Fruit fly (Drosophila melanogaster) whole organism, pupa: ENCODE measurements around the gene pall.
A peak's percentile ranks its signal among the peaks of the same experiment; 100 is the strongest.

Experiments
- CG10348 ChIP-seq: fragments of 200-800 bp; sonication (Bioruptor generic); IDR thresholded peaks from 2 replicates; pipeline ENCODE4 v1.3.6; 2022; ENCODE audit warnings: missing biosample characterization, missing genetic modification characterization
- CG12605 ChIP-seq: fragments of 200-800 bp; sonication (Bioruptor generic); IDR thresholded peaks from 2 replicates; pipeline ENCODE4 v1.3.6; 2022; ENCODE audit warnings: missing biosample characterization, missing genetic modification characterization
- CG13204 ChIP-seq: fragments of 200-800 bp; sonication (Bioruptor generic); optimal IDR thresholded peaks from 2 replicates; lab custom pipeline; 2018; ENCODE audit warnings: missing biosample characterization, mild to moderate bottlenecking, missing genetic modification characterization, moderate library complexity
- CG14655 ChIP-seq: fragments of 200-800 bp; sonication (Bioruptor generic); optimal IDR thresholded peaks from 3 replicates; lab custom pipeline; 2017; ENCODE audit warnings: mild to moderate bottlenecking, missing biosample characterization, missing genetic modification reagents, missing genetic modification characterization
- CG15710 ChIP-seq: fragments of 200-800 bp; sonication (Bioruptor generic); optimal IDR thresholded peaks from 2 replicates; lab custom pipeline; 2018; ENCODE audit warnings: missing biosample characterization, mild to moderate bottlenecking, missing genetic modification characterization, moderate library complexity
- CG17806 ChIP-seq: fragments of 200-800 bp; sonication (Bioruptor generic); optimal IDR thresholded peaks from 2 replicates; lab custom pipeline; 2018; ENCODE audit warnings: missing biosample characterization, mild to moderate bottlenecking, missing genetic modification characterization, moderate library complexity
- CG32121 ChIP-seq: fragments of 200-800 bp; sonication (Bioruptor generic); IDR thresholded peaks from 2 replicates; pipeline ENCODE4 v1.3.6; 2022; ENCODE audit warnings: missing biosample characterization, missing genetic modification characterization
- CG34367 ChIP-seq: fragments of 200-800 bp; sonication (Bioruptor generic); optimal IDR thresholded peaks from 2 replicates; lab custom pipeline; 2018; ENCODE audit warnings: missing biosample characterization, mild to moderate bottlenecking, missing genetic modification characterization
- CG4496 ChIP-seq: fragments of 200-800 bp; sonication (Bioruptor generic); IDR thresholded peaks from 3 replicates; pipeline ENCODE4 v1.3.6; 2022; ENCODE audit warnings: missing biosample characterization, missing genetic modification characterization
- CG8159 ChIP-seq: fragments of 200-800 bp; sonication (Bioruptor generic); optimal IDR thresholded peaks from 3 replicates; lab custom pipeline; 2018; ENCODE audit warnings: missing biosample characterization, mild to moderate bottlenecking, missing genetic modification characterization, moderate library complexity
- CG8301 ChIP-seq: fragments of 200-800 bp; sonication (Bioruptor generic); optimal IDR thresholded peaks from 2 replicates; lab custom pipeline; 2018; ENCODE audit warnings: missing biosample characterization, mild to moderate bottlenecking, missing genetic modification characterization
- CG9948 ChIP-seq: fragments of 200-800 bp; sonication (Bioruptor generic); optimal IDR thresholded peaks from 2 replicates; lab custom pipeline; 2018; ENCODE audit warnings: missing biosample characterization, mild to moderate bottlenecking, missing genetic modification characterization, moderate library complexity
- D1 ChIP-seq: fragments of 200-800 bp; sonication (Bioruptor generic); optimal IDR thresholded peaks from 2 replicates; lab custom pipeline; 2018; ENCODE audit warnings: missing biosample characterization, mild to moderate bottlenecking, missing genetic modification characterization, moderate library complexity
- EcR ChIP-seq: fragments of 200-800 bp; sonication (Bioruptor generic); optimal IDR thresholded peaks from 3 replicates; lab custom pipeline; 2019; ENCODE audit warnings: missing biosample characterization, missing genetic modification characterization, mild to moderate bottlenecking, moderate library complexity, missing genetic modification reagents
- Ets98B ChIP-seq: fragments of 200-800 bp; sonication (Bioruptor generic); IDR thresholded peaks from 2 replicates; pipeline ENCODE4 v1.3.6; 2022; ENCODE audit warnings: missing biosample characterization, missing genetic modification characterization
- Pif1A ChIP-seq: fragments of 200-800 bp; sonication (Bioruptor generic); optimal IDR thresholded peaks from 3 replicates; lab custom pipeline; 2016; ENCODE audit warnings: missing biosample characterization, missing genetic modification characterization
- Pif1B ChIP-seq: fragments of 200-800 bp; sonication (Bioruptor generic); optimal IDR thresholded peaks from 3 replicates; lab custom pipeline; 2016; ENCODE audit warnings: missing biosample characterization, missing genetic modification characterization
- Snoo ChIP-seq: fragments of 200-800 bp; sonication (Bioruptor generic); optimal IDR thresholded peaks from 3 replicates; lab custom pipeline; 2017; ENCODE audit warnings: missing biosample characterization, mild to moderate bottlenecking, missing genetic modification characterization, inconsistent platforms
- fd96Ca ChIP-seq: fragments of 200-800 bp; sonication (Bioruptor generic); IDR thresholded peaks from 3 replicates; pipeline ENCODE4 v1.3.6; 2022; ENCODE audit warnings: missing biosample characterization, missing genetic modification characterization
- gl ChIP-seq: fragments of 200-800 bp; sonication (Bioruptor generic); optimal IDR thresholded peaks from 2 replicates; lab custom pipeline; 2018; ENCODE audit warnings: missing biosample characterization, mild to moderate bottlenecking, missing genetic modification characterization
- rn ChIP-seq: fragments of 200-800 bp; sonication (Bioruptor generic); IDR thresholded peaks from 2 replicates; pipeline ENCODE4 v1.3.6; 2022; ENCODE audit warnings: missing biosample characterization, missing genetic modification characterization

Gene pall

dm6 chr3L:9503552-9504317, 16.1 kb upstream of the pall start:
- TF ChIP-seq CG32121 (GFP tag; lab: Robert Waterston, UW) (0 out of 2 replicates have a peak, but pooled peaks have one; percentile 21), Pif1A (GFP tag; lab: Kevin White, UChicago) (peak; percentile 7), CG15710 (no peak), CG13204 (GFP tag; lab: Kevin White, UChicago) (no peak), Ets98B (GFP tag; lab: Robert Waterston, UW) (no peak), CG12605 (no peak), EcR (no peak), gl (tag; lab: Kevin White, UChicago) (no peak), fd96Ca (no peak; the same call in 2 of the 3 replicates), CG17806 (tag; lab: Kevin White, UChicago) (peak; percentile 39), rn (GFP tag; lab: Robert Waterston, UW) (no peak), Pif1B (GFP tag; lab: Kevin White, UChicago) (peak; percentile 8), CG10348 (GFP tag; lab: Robert Waterston, UW) (no peak), D1 (no peak), CG4496 (GFP tag; lab: Robert Waterston, UW) (0 out of 3 replicates have a peak, but pooled peaks have one; percentile 9), CG8301 (tag; lab: Kevin White, UChicago) (peak; percentile 31), CG9948 (tag; lab: Kevin White, UChicago) (peak; percentile 38), CG34367 (tag; lab: Kevin White, UChicago) (no peak), CG8159 (no peak), Snoo (tag; lab: Kevin White, UChicago) (no peak), CG14655 (GFP tag; lab: Kevin White, UChicago) (no peak)

dm6 chr3L:9502856-9503255, 15.3 kb upstream of the pall start:
- TF ChIP-seq rn (GFP tag; lab: Robert Waterston, UW) (no peak), CG13204 (GFP tag; lab: Kevin White, UChicago) (no peak), EcR (no peak), CG17806 (tag; lab: Kevin White, UChicago) (no peak), gl (tag; lab: Kevin White, UChicago) (no peak), CG8301 (tag; lab: Kevin White, UChicago) (no peak), Pif1B (GFP tag; lab: Kevin White, UChicago) (no peak)

DNA sequence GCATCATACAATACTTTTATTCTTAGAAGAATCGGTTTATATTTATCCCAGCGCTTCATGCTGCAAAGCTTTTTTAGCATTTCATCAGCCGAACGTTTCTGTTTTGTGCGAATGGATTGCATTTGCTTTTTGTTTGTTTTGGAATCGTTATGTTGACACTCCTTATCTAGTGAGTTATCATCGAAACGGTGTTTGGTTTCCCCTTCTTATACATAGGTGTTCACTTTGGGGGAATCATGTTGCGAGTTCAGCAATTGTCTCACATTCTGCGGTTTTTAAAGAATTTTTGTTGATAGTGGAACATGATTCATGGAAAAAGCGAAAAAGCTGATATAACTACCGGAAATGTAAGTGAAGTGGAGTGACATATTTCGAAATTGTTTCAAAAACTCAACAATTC, 14.7 kb upstream of the pall start:
- TF ChIP-seq CG17806 (tag; lab: Kevin White, UChicago) (no peak), CG4496 (GFP tag; lab: Robert Waterston, UW) (no peak), gl (tag; lab: Kevin White, UChicago) (no peak), CG13204 (GFP tag; lab: Kevin White, UChicago) (no peak), Snoo (tag; lab: Kevin White, UChicago) (no peak), CG8301 (tag; lab: Kevin White, UChicago) (no peak), CG10348 (GFP tag; lab: Robert Waterston, UW) (no peak), EcR (no peak), CG9948 (tag; lab: Kevin White, UChicago) (no peak), CG12605 (no peak), rn (GFP tag; lab: Robert Waterston, UW) (no peak), CG14655 (GFP tag; lab: Kevin White, UChicago) (no peak)

- TF ChIP-seq CG32121 (GFP tag; lab: Robert Waterston, UW) (no peak), CG12605 (no peak), Pif1B (GFP tag; lab: Kevin White, UChicago) (no peak), Snoo (tag; lab: Kevin White, UChicago) (no peak), CG34367 (tag; lab: Kevin White, UChicago) (no peak), CG13204 (GFP tag; lab: Kevin White, UChicago) (no peak), CG14655 (GFP tag; lab: Kevin White, UChicago) (no peak), CG8301 (tag; lab: Kevin White, UChicago) (no peak), CG17806 (tag; lab: Kevin White, UChicago) (no peak), CG9948 (tag; lab: Kevin White, UChicago) (no peak), fd96Ca (no peak), Ets98B (GFP tag; lab: Robert Waterston, UW) (no peak), EcR (no peak)
- TF ChIP-seq, all 21 proteins: peak for 0
Observed at dm6 chr3L:9501298-9501697, 13.7 kb upstream of the pall start.

DNA sequence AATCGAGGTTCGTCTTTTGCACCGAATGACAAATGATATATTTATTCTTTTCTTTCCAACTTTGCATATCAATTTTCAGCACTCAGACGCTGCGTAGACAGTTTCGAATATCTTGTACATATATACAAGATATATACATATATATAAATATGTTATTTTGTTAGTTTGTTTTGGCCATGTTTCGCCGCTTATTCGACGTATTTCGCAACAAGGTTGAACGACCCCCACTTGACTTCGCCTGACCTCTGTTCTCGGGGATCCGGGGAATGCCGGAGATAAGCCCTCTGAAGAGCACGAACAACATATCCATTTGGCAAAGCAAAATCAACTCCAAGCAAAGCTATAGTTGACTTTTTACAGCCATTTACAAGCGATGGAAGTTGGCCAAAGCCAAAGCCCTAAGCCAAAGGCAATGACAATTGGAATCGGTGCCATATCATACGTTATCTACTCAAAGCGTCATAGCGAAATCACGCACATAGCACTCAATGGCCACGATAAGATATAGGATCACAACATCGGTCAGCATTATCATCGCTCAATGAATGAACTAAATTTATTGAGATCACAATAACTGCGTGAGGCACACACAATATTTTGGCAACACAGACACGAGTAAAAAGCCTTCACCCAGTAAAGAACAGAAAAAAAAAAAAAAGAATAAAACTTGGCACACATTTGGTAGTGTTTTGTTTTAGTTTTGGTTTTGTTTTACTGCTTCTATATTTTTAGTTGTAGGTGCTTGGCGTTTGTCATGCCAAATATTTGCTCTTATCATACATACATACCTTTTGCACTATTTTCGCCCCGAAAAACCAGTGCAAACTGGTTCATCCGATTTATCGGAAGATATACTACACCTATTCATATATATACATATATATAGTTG, 12.6 kb upstream of the pall start:
- TF ChIP-seq Ets98B (GFP tag; lab: Robert Waterston, UW): no peak
- TF ChIP-seq EcR: peak; percentile 74
- TF ChIP-seq, all 21 proteins: peak for 1
